Fruit fly (Drosophila melanogaster): ENCODE results near the gene BG642312.
A peak's percentile ranks its signal among the peaks of the same experiment; 100 is the strongest.

The BG642312 gene

DNA sequence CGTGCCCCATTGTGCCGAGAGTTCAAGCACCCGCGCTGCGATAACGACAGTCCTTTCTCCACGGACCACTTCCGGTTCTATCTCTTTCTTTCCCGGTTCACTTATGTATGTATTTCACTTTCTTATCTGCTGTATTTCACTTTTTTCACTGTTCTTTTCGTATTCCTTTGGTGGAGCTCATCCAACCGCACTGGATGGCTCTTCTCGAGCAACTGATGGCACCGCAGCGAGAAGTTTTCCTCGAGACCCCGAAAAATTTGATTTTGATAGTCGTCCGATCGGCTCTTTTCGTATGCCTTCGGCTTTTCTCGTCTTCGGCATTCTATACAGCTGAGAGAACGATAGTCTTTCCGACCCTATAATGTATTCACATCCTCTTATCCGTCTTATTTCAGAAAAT lies 15.4 kb downstream of the BG642312 start, which contains the start of gene LanA (continued):
- TF ChIP-seq CG6813 (GFP tag; optimal IDR thresholded peaks at IDR 0.05) (no peak), crol (GFP tag; IDR thresholded peaks at IDR 0.05) (0 out of 2 replicates have a peak, but pooled peaks have one; percentile 24), CG3407 (GFP tag; optimal IDR thresholded peaks at IDR 0.05) (no peak), ham (GFP tag; IDR thresholded peaks at IDR 0.05) (no peak), ac (GFP tag; optimal IDR thresholded peaks at IDR 0.05) (no peak), nom (GFP tag; optimal IDR thresholded peaks at IDR 0.05) (no peak), CG6175 (GFP tag; IDR thresholded peaks at IDR 0.05) (0 out of 3 replicates have a peak, but pooled peaks have one; percentile 8), CG31224 (GFP tag; IDR thresholded peaks at IDR 0.05) (no peak), chn (GFP tag; optimal IDR thresholded peaks at IDR 0.05) (no peak), zfh1 (GFP tag; IDR thresholded peaks at IDR 0.05) (no peak), Xbp1 (GFP tag; optimal IDR thresholded peaks at IDR 0.05) (no peak), fd96Cb (tag; optimal IDR thresholded peaks at IDR 0.05) (no peak), Med (GFP tag) (peak; percentile 87), toy (GFP tag; IDR thresholded peaks at IDR 0.05) (no peak), CG7556 (GFP tag; optimal IDR thresholded peaks at IDR 0.05) (no peak), CG30403 (GFP tag; optimal IDR thresholded peaks at IDR 0.05) (no peak), NFAT (GFP tag; IDR thresholded peaks at IDR 0.05) (0 out of 2 replicates have a peak, but pooled peaks have one; percentile 41), Drgx (GFP tag; IDR thresholded peaks at IDR 0.05) (no peak), lola (GFP tag; optimal IDR thresholded peaks at IDR 0.05) (no peak), klu (GFP tag; IDR thresholded peaks at IDR 0.05) (no peak), CG1647 (GFP tag; optimal IDR thresholded peaks at IDR 0.05) (no peak), GATAe (GFP tag; conservative IDR thresholded peaks at IDR 0.05) (no peak), CG16815 (GFP tag; optimal IDR thresholded peaks at IDR 0.05) (no peak), CG12155 (GFP tag; optimal IDR thresholded peaks at IDR 0.05) (peak; percentile 28), ind (GFP tag; optimal IDR thresholded peaks at IDR 0.05) (no peak), Trl (optimal IDR thresholded peaks at IDR 0.05) (no peak), Trl (GFP tag; optimal IDR thresholded peaks at IDR 0.05) (no peak), CG3065 (GFP tag; optimal IDR thresholded peaks at IDR 0.05) (no peak), CG18011 (GFP tag; optimal IDR thresholded peaks at IDR 0.05) (no peak), Taf1 (GFP tag; IDR thresholded peaks at IDR 0.05) (no peak), gce (GFP tag; IDR thresholded peaks at IDR 0.05) (0 out of 3 replicates have a peak, but pooled peaks have one; percentile 46), sima (GFP tag; optimal IDR thresholded peaks at IDR 0.05) (no peak), CG3163 (GFP tag; optimal IDR thresholded peaks at IDR 0.05) (peak; percentile 27), dan (GFP tag; IDR thresholded peaks at IDR 0.05) (no peak), slp2 (GFP tag; optimal IDR thresholded peaks at IDR 0.05) (no peak), CG33557 (GFP tag; optimal IDR thresholded peaks at IDR 0.05) (peak; percentile 12), her (GFP tag; optimal IDR thresholded peaks at IDR 0.05) (peak; percentile 45), eyg (GFP tag; optimal IDR thresholded peaks at IDR 0.05) (peak; percentile 17), CG6272 (GFP tag; IDR thresholded peaks at IDR 0.05) (no peak), CoRest (tag; optimal IDR thresholded peaks at IDR 0.05) (no peak), Max (GFP tag; optimal IDR thresholded peaks at IDR 0.05) (no peak), CG1792 (GFP tag; optimal IDR thresholded peaks at IDR 0.05) (no peak), hb (GFP tag; IDR thresholded peaks at IDR 0.05; ENCODE audit: partially characterized antibody) (no peak), CG17829 (tag; optimal IDR thresholded peaks at IDR 0.05) (no peak), jing (GFP tag; optimal IDR thresholded peaks at IDR 0.05) (no peak), cad (GFP tag; optimal IDR thresholded peaks at IDR 0.05) (no peak), CG17612 (GFP tag; IDR thresholded peaks at IDR 0.05) (no peak), CG8478 (optimal IDR thresholded peaks at IDR 0.05) (no peak), nerfin-1 (tag; optimal IDR thresholded peaks at IDR 0.05) (no peak), Doc3 (GFP tag; IDR thresholded peaks at IDR 0.05; ENCODE audit: partially characterized antibody) (no peak), otp (GFP tag; IDR thresholded peaks at IDR 0.05) (peak; percentile 31; the same call in 1 of the 3 replicates), NK7.1 (GFP tag; optimal IDR thresholded peaks at IDR 0.05) (no peak), vfl (GFP tag; optimal IDR thresholded peaks at IDR 0.05) (no peak)
